Worm (Caenorhabditis elegans): ENCODE measurements around the gene K09F6.3.

Gene K09F6.3

ce11 chrII:2305507-2305906, 50.5 kb downstream of the K09F6.3 start:
- TF ChIP-seq lin-1 (GFP tag; IDR thresholded peaks at IDR 0.05) = peak; percentile 26; the same call in 1 of the 2 replicates
- peak; percentile 10 for TF ChIP-seq aha-1 (tag)
- TF ChIP-seq nhr-28 (tag; optimal IDR thresholded peaks at IDR 0.05) = peak; percentile 61
- peak; percentile 93 for TF ChIP-seq pqm-1 (tag; optimal IDR thresholded peaks at IDR 0.05)
- TF ChIP-seq unc-62 (GFP tag; optimal IDR thresholded peaks at IDR 0.05 in 1 of 2) = no peak
- TF ChIP-seq unc-62 (tag; optimal IDR thresholded peaks at IDR 0.05) = no peak
- no peak for TF ChIP-seq daf-16 (GFP tag; optimal IDR thresholded peaks at IDR 0.05)
- peak; percentile 52 for TF ChIP-seq daf-16 (tag; optimal IDR thresholded peaks at IDR 0.05)
- no peak for TF ChIP-seq egl-27 (tag; optimal IDR thresholded peaks at IDR 0.05)
- peak; percentile 10; the same call in 1 of the 2 replicates for TF ChIP-seq dmd-6 (GFP tag; IDR thresholded peaks at IDR 0.05)

- TF ChIP-seq ceh-82 (tag; optimal IDR thresholded peaks at IDR 0.05) = no peak
Observed at ce11 chrII:2306741-2307140, 51.8 kb downstream of the K09F6.3 start, which contains the start of gene B0281.3. TSS of gene B0281.3 (plus strand) at chrII:2307041.
